Worm (Caenorhabditis elegans) whole organism, late embryonic: Measurements from ENCODE around the gene grl-23.

ENCODE experiments used
- Y22D7AL.16 ChIP-seq: sonication (generic microtip); optimal IDR thresholded peaks from 2 replicates; lab custom pipeline; 2016; ENCODE audit warnings: missing genetic modification characterization, missing compliant biosample characterization
- ceh-2 ChIP-seq: sonication (generic microtip); optimal IDR thresholded peaks from 2 replicates; lab custom pipeline; 2016; ENCODE audit warnings: missing genotype, missing genetic modification characterization, missing compliant biosample characterization
- che-1 ChIP-seq: sonication (generic microtip); optimal IDR thresholded peaks from 2 replicates; lab custom pipeline; 2016; ENCODE audit warnings: mild to moderate bottlenecking, missing genetic modification characterization, missing compliant biosample characterization
- dve-1 ChIP-seq: sonication (generic microtip); optimal IDR thresholded peaks from 2 replicates; lab custom pipeline; 2017; ENCODE audit warnings: antibody characterized with exemption, mild to moderate bottlenecking, missing genetic modification characterization, missing compliant biosample characterization
- elt-2 ChIP-seq: sonication (generic microtip); optimal IDR thresholded peaks from 2 replicates; lab custom pipeline; 2016; ENCODE audit warnings: missing genetic modification reagents, missing genetic modification characterization, missing compliant biosample characterization
- eyg-1 ChIP-seq: sonication (generic microtip); optimal IDR thresholded peaks from 2 replicates; lab custom pipeline; 2016; ENCODE audit warnings: missing genotype, missing genetic modification characterization, missing compliant biosample characterization
- hlh-30 ChIP-seq: sonication (generic microtip); optimal IDR thresholded peaks from 2 replicates; lab custom pipeline; 2017; ENCODE audit warnings: antibody characterized with exemption, missing genetic modification characterization, missing compliant biosample characterization; ENCODE audit not compliant: insufficient read depth
- pha-4 ChIP-seq: fragments of 150-350 bp; optimal IDR thresholded peaks from 2 replicates; lab custom pipeline; 2018; ENCODE audit warnings: missing biosample characterization, missing genetic modification reagents, missing genetic modification characterization
- ref-2 ChIP-seq: sonication (generic microtip); optimal IDR thresholded peaks from 2 replicates; lab custom pipeline; 2016; ENCODE audit warnings: missing genetic modification characterization, missing compliant biosample characterization
- unc-3 ChIP-seq, 2 experiments: fragments of 200-800 bp in 1 of 2; sonication (Bioruptor generic) in 1 of 2; sonication (generic microtip) in 1 of 2; conservative IDR thresholded peaks in 1 of 2; optimal IDR thresholded peaks in 1 of 2; 2 replicates each; pipeline versions ENCODE4 v1.3.6 to Lab custom; 2016 to 2022; ENCODE audit warnings: missing compliant biosample characterization in 2 of 2, missing genetic modification characterization in 2 of 2, missing genetic modification reagents in 1 of 2

DNA sequence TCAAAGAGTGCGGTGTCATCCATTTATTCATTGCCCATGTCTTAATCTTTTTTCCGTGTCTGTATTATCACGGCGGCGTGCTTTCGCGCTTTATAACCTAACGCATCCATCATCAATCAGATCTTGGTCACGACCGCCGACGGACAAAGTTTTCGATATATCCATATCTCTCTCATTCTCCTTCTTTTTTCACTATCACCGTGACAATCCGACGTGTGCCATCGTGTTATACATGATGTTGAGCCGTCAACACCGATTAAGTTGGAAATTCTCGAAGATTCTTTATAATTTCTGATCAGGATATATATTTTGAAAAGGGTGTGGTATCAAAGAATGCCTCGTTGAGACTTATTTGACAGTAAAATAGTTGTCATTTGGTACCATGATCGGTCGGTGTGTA is 19.8 kb downstream of the grl-23 start:
- no peak for TF ChIP-seq unc-3 (GFP tag; conservative IDR thresholded peaks at IDR 0.05; lab: Robert Waterston, UW)
- TF ChIP-seq unc-3 (tag; optimal IDR thresholded peaks at IDR 0.05; lab: Kevin White, UChicago): no peak
- no peak for TF ChIP-seq Y22D7AL.16
- no peak for TF ChIP-seq pha-4 (tag; lab: Kevin White, UChicago)
- TF ChIP-seq dve-1 (tag; lab: Kevin White, UChicago): no peak
- no peak for TF ChIP-seq che-1
- no peak for TF ChIP-seq hlh-30 (tag; lab: Kevin White, UChicago)
- no peak for TF ChIP-seq eyg-1 (tag; lab: Kevin White, UChicago)
- no peak for TF ChIP-seq ref-2 (tag; lab: Kevin White, UChicago)
- TF ChIP-seq ceh-2 (tag; lab: Kevin White, UChicago): no peak
- no peak for TF ChIP-seq elt-2
